Fruit fly (Drosophila melanogaster) whole organism, embryonic: ENCODE measurements around the gene inc.
A peak's percentile ranks its signal among the peaks of the same experiment; 100 is the strongest.

Experiments
- Asciz ChIP-seq: fragments of 200-800 bp; sonication (Bioruptor generic); optimal IDR thresholded peaks from 2 replicates; lab custom pipeline; 2017; ENCODE audit warnings: missing biosample characterization, mild to moderate bottlenecking, missing genetic modification characterization, missing genetic modification reagents
- Atf6 ChIP-seq: fragments of 200-800 bp; sonication (Bioruptor generic); IDR thresholded peaks from 2 replicates; pipeline ENCODE4 v1.3.6; 2022; ENCODE audit warnings: missing biosample characterization, missing genetic modification characterization
- B-H1 ChIP-seq: fragments of 200-800 bp; sonication (Bioruptor generic); IDR thresholded peaks from 3 replicates; pipeline ENCODE4 v1.3.6; 2022; ENCODE audit warnings: missing biosample characterization, missing genetic modification characterization
- BtbVII ChIP-seq: fragments of 200-800 bp; sonication (Bioruptor generic); optimal IDR thresholded peaks from 3 replicates; lab custom pipeline; 2017; ENCODE audit warnings: missing biosample characterization, mild to moderate bottlenecking, missing genetic modification characterization
- CG10209 ChIP-seq: fragments of 200-800 bp; sonication (Bioruptor generic); optimal IDR thresholded peaks from 3 replicates; lab custom pipeline; 2017; ENCODE audit warnings: missing biosample characterization, mild to moderate bottlenecking, missing genetic modification characterization, missing genetic modification reagents
- CG1024 ChIP-seq: fragments of 200-800 bp; sonication (Bioruptor generic); IDR thresholded peaks from 2 replicates; pipeline ENCODE4 v1.3.6; 2022; ENCODE audit warnings: missing biosample characterization, missing genetic modification characterization
- CG12236 ChIP-seq: fragments of 200-800 bp; sonication (Bioruptor generic); optimal IDR thresholded peaks from 2 replicates; lab custom pipeline; 2016; ENCODE audit warnings: missing biosample characterization, missing genetic modification characterization
- CG12391 ChIP-seq: fragments of 200-800 bp; sonication (Bioruptor generic); optimal IDR thresholded peaks from 3 replicates; lab custom pipeline; 2018; ENCODE audit warnings: missing biosample characterization, mild to moderate bottlenecking, missing genetic modification characterization, moderate library complexity
- CG12659 ChIP-seq: fragments of 200-800 bp; sonication (Bioruptor generic); optimal IDR thresholded peaks from 3 replicates; lab custom pipeline; 2017; ENCODE audit warnings: mild to moderate bottlenecking, missing biosample characterization, missing genetic modification reagents, missing genetic modification characterization
- CG14860 ChIP-seq: fragments of 200-800 bp; sonication (Bioruptor generic); IDR thresholded peaks from 3 replicates; pipeline ENCODE4 v1.3.6; 2022; ENCODE audit warnings: missing biosample characterization, missing genetic modification characterization; ENCODE audit not compliant: partially characterized antibody
- CG14965 ChIP-seq: fragments of 200-800 bp; sonication (Bioruptor generic); optimal IDR thresholded peaks from 2 replicates; lab custom pipeline; 2016; ENCODE audit warnings: missing biosample characterization, missing genetic modification characterization, borderline replicate concordance
- CG15601 ChIP-seq: fragments of 200-800 bp; sonication (Bioruptor generic); optimal IDR thresholded peaks from 3 replicates; lab custom pipeline; 2019; ENCODE audit warnings: missing biosample characterization, mild to moderate bottlenecking, missing genetic modification characterization, moderate library complexity
- CG18011 ChIP-seq: fragments of 200-800 bp; sonication (Bioruptor generic); optimal IDR thresholded peaks from 2 replicates; lab custom pipeline; 2017; ENCODE audit warnings: missing biosample characterization, missing genetic modification characterization, mild to moderate bottlenecking, moderate library complexity, missing genotype
- CG2129 ChIP-seq: fragments of 200-800 bp; sonication (Bioruptor generic); IDR thresholded peaks from 2 replicates; pipeline ENCODE4 v1.3.6; 2022; ENCODE audit warnings: missing biosample characterization, missing genetic modification characterization; ENCODE audit not compliant: partially characterized antibody
- CG2712 ChIP-seq: fragments of 200-800 bp; optimal IDR thresholded peaks from 3 replicates; lab custom pipeline; 2019; ENCODE audit warnings: missing biosample characterization, mild to moderate bottlenecking, missing genetic modification characterization, moderate library complexity
- CG32772 ChIP-seq: fragments of 200-800 bp; sonication (Bioruptor generic); IDR thresholded peaks from 2 replicates; pipeline ENCODE4 v1.3.6; 2022; ENCODE audit warnings: missing biosample characterization, missing genetic modification characterization
- CG33213 ChIP-seq: fragments of 200-800 bp; sonication (Bioruptor generic); optimal IDR thresholded peaks from 3 replicates; lab custom pipeline; 2016; ENCODE audit warnings: missing biosample characterization, missing genetic modification characterization
- CG42726 ChIP-seq: fragments of 200-800 bp; sonication (Bioruptor generic); IDR thresholded peaks from 2 replicates; pipeline ENCODE4 v1.3.6; 2022; ENCODE audit warnings: missing biosample characterization, missing genetic modification characterization; ENCODE audit not compliant: partially characterized antibody
- CrebB ChIP-seq: fragments of 200-800 bp; sonication (Bioruptor generic); optimal IDR thresholded peaks from 3 replicates; lab custom pipeline; 2018; ENCODE audit warnings: missing biosample characterization, mild to moderate bottlenecking, missing genetic modification characterization
- D19B ChIP-seq: fragments of 200-800 bp; sonication (Bioruptor generic); optimal IDR thresholded peaks from 2 replicates; lab custom pipeline; 2017; ENCODE audit warnings: missing biosample characterization, mild to moderate bottlenecking, missing genetic modification characterization
- Dip2 ChIP-seq: fragments of 200-800 bp; sonication (Bioruptor generic); IDR thresholded peaks from 2 replicates; pipeline ENCODE4 v1.3.6; 2022; ENCODE audit warnings: missing biosample characterization, missing genetic modification characterization
- Fer2 ChIP-seq: fragments of 200-800 bp; sonication (Bioruptor generic); optimal IDR thresholded peaks from 2 replicates; lab custom pipeline; 2018; ENCODE audit warnings: missing biosample characterization, mild to moderate bottlenecking, missing genetic modification characterization, moderate library complexity
- Opbp ChIP-seq: fragments of 200-800 bp; sonication (Bioruptor generic); IDR thresholded peaks from 3 replicates; pipeline ENCODE4 v1.3.6; 2022; ENCODE audit warnings: missing biosample characterization, missing genetic modification characterization; ENCODE audit not compliant: partially characterized antibody
- PHDP ChIP-seq: fragments of 200-800 bp; sonication (Bioruptor generic); optimal IDR thresholded peaks from 3 replicates; lab custom pipeline; 2018; ENCODE audit warnings: missing biosample characterization, mild to moderate bottlenecking, missing genetic modification characterization, moderate library complexity
- Spps ChIP-seq: fragments of 200-800 bp; sonication (Bioruptor generic); optimal IDR thresholded peaks from 2 replicates; lab custom pipeline; 2018; ENCODE audit warnings: missing biosample characterization, mild to moderate bottlenecking, missing genetic modification characterization
- Xrp1 ChIP-seq: fragments of 200-800 bp; sonication (Bioruptor generic); IDR thresholded peaks from 2 replicates; pipeline ENCODE4 v1.3.6; 2022; ENCODE audit warnings: missing biosample characterization, missing genetic modification characterization
- aop ChIP-seq: fragments of 200-800 bp; sonication (Bioruptor generic); IDR thresholded peaks from 2 replicates; pipeline ENCODE4 v1.3.6; 2022; ENCODE audit warnings: missing biosample characterization, missing genetic modification characterization
- bab2 ChIP-seq: fragments of 200-800 bp; sonication (Bioruptor generic); optimal IDR thresholded peaks from 2 replicates; lab custom pipeline; 2016; ENCODE audit warnings: missing biosample characterization, missing genetic modification characterization
- bsh ChIP-seq, 2 experiments: fragments of 200-800 bp; sonication (Bioruptor generic); optimal IDR thresholded peaks; 2 replicates each; lab custom pipeline; 2017 to 2018; ENCODE audit warnings: mild to moderate bottlenecking in 2 of 2, missing biosample characterization in 2 of 2, missing genetic modification characterization in 2 of 2, moderate library complexity in 1 of 2
- chn ChIP-seq: fragments of 200-800 bp; sonication (Bioruptor generic); optimal IDR thresholded peaks from 2 replicates; lab custom pipeline; 2016; ENCODE audit warnings: missing biosample characterization, missing genetic modification characterization
- emc ChIP-seq: fragments of 200-800 bp; sonication (Bioruptor generic); optimal IDR thresholded peaks from 2 replicates; lab custom pipeline; 2016; ENCODE audit warnings: missing biosample characterization, missing genetic modification characterization
- gfzf ChIP-seq: fragments of 200-800 bp; sonication (Bioruptor generic); optimal IDR thresholded peaks from 2 replicates; lab custom pipeline; 2016; ENCODE audit warnings: missing biosample characterization, mild to moderate bottlenecking, missing genetic modification characterization, moderate library complexity
- h ChIP-seq: fragments of >200 bp; optimal IDR thresholded peaks from 2 replicates; lab custom pipeline; 2017
- ham ChIP-seq: fragments of 200-800 bp; sonication (Bioruptor generic); IDR thresholded peaks from 2 replicates; pipeline ENCODE4 v1.3.6; 2022; ENCODE audit warnings: missing biosample characterization, missing genetic modification characterization
- hb ChIP-seq: fragments of 200-800 bp; sonication (Bioruptor generic); IDR thresholded peaks from 3 replicates; pipeline ENCODE4 v1.3.6; 2022; ENCODE audit warnings: missing biosample characterization, missing genetic modification characterization; ENCODE audit not compliant: partially characterized antibody
- hth ChIP-seq: fragments of >200 bp; optimal IDR thresholded peaks from 2 replicates; lab custom pipeline; 2017; ENCODE audit warnings: inconsistent platforms
- lov ChIP-seq, 2 experiments: fragments of 200-800 bp in 1 of 2; fragments of >200 bp in 1 of 2; sonication (Bioruptor generic) in 1 of 2; IDR thresholded peaks in 1 of 2; optimal IDR thresholded peaks in 1 of 2; 2 replicates in 1 of 2; 3 replicates in 1 of 2; pipeline versions ENCODE4 v1.3.6 to Lab custom; 2017 to 2022; ENCODE audit warnings: missing biosample characterization in 1 of 2, missing genetic modification characterization in 1 of 2
- nau ChIP-seq: fragments of 200-800 bp; sonication (Bioruptor generic); optimal IDR thresholded peaks from 3 replicates; lab custom pipeline; 2017; ENCODE audit warnings: missing biosample characterization, mild to moderate bottlenecking, missing genetic modification characterization, missing genetic modification reagents
- pan ChIP-seq, 4 experiments: fragments of >200 bp in 3 of 4; fragments of 200-800 bp in 1 of 4; sonication (Bioruptor generic) in 1 of 4; optimal IDR thresholded peaks in 3 of 4; IDR thresholded peaks in 1 of 4; 2 replicates each; pipeline versions ENCODE4 v1.3.6 to Lab custom; 2017 to 2022; ENCODE audit warnings: missing biosample characterization in 2 of 4, missing genetic modification characterization in 2 of 4, mixed read lengths in 1 of 4
- pho ChIP-seq: fragments of 200-800 bp; sonication (Bioruptor generic); optimal IDR thresholded peaks from 2 replicates; lab custom pipeline; 2016; ENCODE audit warnings: missing biosample characterization, missing genetic modification characterization
- pnt ChIP-seq: fragments of 200-800 bp; sonication (Bioruptor generic); optimal IDR thresholded peaks from 3 replicates; lab custom pipeline; 2016; ENCODE audit warnings: missing biosample characterization, missing genetic modification characterization
- psq ChIP-seq: fragments of 200-800 bp; sonication (Bioruptor generic); optimal IDR thresholded peaks from 2 replicates; lab custom pipeline; 2017; ENCODE audit warnings: missing biosample characterization, missing genetic modification characterization
- row ChIP-seq: fragments of 200-800 bp; sonication (Bioruptor generic); IDR thresholded peaks from 3 replicates; pipeline ENCODE4 v1.3.6; 2022; ENCODE audit warnings: missing biosample characterization, missing genetic modification characterization
- scrt ChIP-seq: fragments of 200-800 bp; sonication (Bioruptor generic); optimal IDR thresholded peaks from 2 replicates; lab custom pipeline; 2018; ENCODE audit warnings: missing biosample characterization, mild to moderate bottlenecking, missing genetic modification characterization, moderate library complexity
- sens ChIP-seq: fragments of 200-800 bp; sonication (Bioruptor generic); peaks from one replicate; lab custom pipeline; 2016; ENCODE audit warnings: missing biosample characterization, missing genetic modification characterization
- shn ChIP-seq: fragments of 200-800 bp; sonication (Bioruptor generic); optimal IDR thresholded peaks from 3 replicates; lab custom pipeline; 2016; ENCODE audit warnings: missing biosample characterization, missing genetic modification characterization
- sob ChIP-seq: fragments of 200-800 bp; sonication (Bioruptor generic); IDR thresholded peaks from 2 replicates; pipeline ENCODE4 v1.3.6; 2022; ENCODE audit warnings: missing biosample characterization, missing genetic modification characterization
- sqz ChIP-seq: fragments of 200-800 bp; sonication (Bioruptor generic); optimal IDR thresholded peaks from 3 replicates; lab custom pipeline; 2018; ENCODE audit warnings: missing biosample characterization, mild to moderate bottlenecking, missing genetic modification characterization
- tin ChIP-seq: fragments of 200-800 bp; sonication (Bioruptor generic); optimal IDR thresholded peaks from 3 replicates; lab custom pipeline; 2016; ENCODE audit warnings: missing biosample characterization, missing genetic modification characterization

Gene inc

DNA sequence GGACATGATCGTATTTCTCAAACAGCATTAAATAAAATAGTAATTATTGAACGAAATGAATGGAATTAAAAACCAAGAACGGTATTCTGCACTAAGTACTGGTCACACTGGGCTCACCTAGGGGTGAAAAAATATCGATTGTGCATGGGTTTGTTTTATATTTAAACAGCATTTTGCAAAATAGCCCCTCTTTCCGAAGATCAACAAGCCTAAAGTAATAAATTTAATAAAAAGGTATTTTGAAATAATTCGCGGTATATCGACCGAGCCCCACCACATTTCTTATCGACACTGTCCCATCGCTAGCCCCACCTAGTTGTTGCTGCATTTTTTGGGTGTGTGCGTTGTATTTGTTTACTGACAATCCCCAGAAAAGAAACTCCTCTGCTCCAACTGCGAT lies 12.7 kb upstream of the inc start, which contains the start of gene pck (continued):
- TF ChIP-seq Fer2, result no peak
- TF ChIP-seq CG2129 (GFP tag; lab: Robert Waterston, UW), result no peak
- peak; percentile 44 for TF ChIP-seq shn (GFP tag; lab: Kevin White, UChicago)
- TF ChIP-seq chn, result peak; percentile 83
- TF ChIP-seq CG2712 (tag; lab: Kevin White, UChicago), result peak; percentile 70
- TF ChIP-seq CG32772 (GFP tag; lab: Robert Waterston, UW), result peak; percentile 43; the same call in 1 of the 2 replicates
- TF ChIP-seq psq (GFP tag; lab: Kevin White, UChicago), result peak; percentile 23
- no peak for TF ChIP-seq pan (optimal IDR thresholded peaks at IDR 0.05; lab: Kevin White, UChicago)
- peak in 1 of 2 experiments; percentile 70 for TF ChIP-seq pan (GFP tag; optimal IDR thresholded peaks at IDR 0.05 in 1 of 2, IDR thresholded peaks at IDR 0.05 in 1 of 2)
- TF ChIP-seq gfzf (GFP tag; lab: Kevin White, UChicago), result peak; percentile 63
- peak; percentile 54; the same call in 1 of the 3 replicates for TF ChIP-seq B-H1 (GFP tag; lab: Robert Waterston, UW)
- peak; percentile 56 for TF ChIP-seq CG1024 (GFP tag; lab: Robert Waterston, UW)
- TF ChIP-seq pnt (GFP tag; lab: Kevin White, UChicago), result peak; percentile 60
- peak; percentile 52 for TF ChIP-seq CG33213 (GFP tag; lab: Kevin White, UChicago)
- peak; percentile 74 for TF ChIP-seq row (GFP tag; lab: Robert Waterston, UW)
- no peak for TF ChIP-seq CG42726 (GFP tag; lab: Robert Waterston, UW)
- TF ChIP-seq CG12236 (GFP tag; lab: Kevin White, UChicago), result peak; percentile 45
- TF ChIP-seq sens, result peak; percentile 97
- TF ChIP-seq Atf6 (GFP tag; lab: Robert Waterston, UW), result peak; percentile 52; the same call in 1 of the 2 replicates
- TF ChIP-seq Xrp1 (GFP tag; lab: Robert Waterston, UW), result peak; percentile 82
- TF ChIP-seq tin, result peak; percentile 80
- TF ChIP-seq PHDP (tag; lab: Kevin White, UChicago), result peak; percentile 40
- no peak for TF ChIP-seq sqz (GFP tag; lab: Kevin White, UChicago)
- TF ChIP-seq h, result no peak
- peak; percentile 78 for TF ChIP-seq CG12391 (tag; lab: Kevin White, UChicago)
- TF ChIP-seq BtbVII (GFP tag; lab: Kevin White, UChicago), result no peak
- TF ChIP-seq pho (GFP tag; lab: Kevin White, UChicago), result peak; percentile 68
- TF ChIP-seq hb (GFP tag; lab: Robert Waterston, UW), result no peak
- no peak for TF ChIP-seq aop (GFP tag; lab: Robert Waterston, UW)
- no peak for TF ChIP-seq lov (optimal IDR thresholded peaks at IDR 0.05; lab: Kevin White, UChicago)
- TF ChIP-seq lov (GFP tag; IDR thresholded peaks at IDR 0.05; lab: Robert Waterston, UW), result peak; percentile 75; the same call in 1 of the 3 replicates
- peak; percentile 51 for TF ChIP-seq CG15601 (tag; lab: Kevin White, UChicago)
- no peak for TF ChIP-seq Asciz (GFP tag; lab: Kevin White, UChicago)
- TF ChIP-seq CG14860 (GFP tag; lab: Robert Waterston, UW), result peak; percentile 24; the same call in 1 of the 3 replicates
- no peak for TF ChIP-seq ham (GFP tag; lab: Robert Waterston, UW)
- TF ChIP-seq sob (GFP tag; lab: Robert Waterston, UW), result peak; percentile 63; the same call in 1 of the 2 replicates
- peak; percentile 67 for TF ChIP-seq CG12659 (GFP tag; lab: Kevin White, UChicago)
- no peak for TF ChIP-seq D19B (GFP tag; lab: Kevin White, UChicago)
- no peak for TF ChIP-seq emc (GFP tag; lab: Kevin White, UChicago)
- peak; percentile 61 for TF ChIP-seq bab2
- TF ChIP-seq Opbp (GFP tag; lab: Robert Waterston, UW), result 0 out of 3 replicates have a peak, but pooled peaks have one; percentile 40
- TF ChIP-seq CG10209 (GFP tag; lab: Kevin White, UChicago), result peak; percentile 37
- TF ChIP-seq bsh (GFP tag; optimal IDR thresholded peaks at IDR 0.05; lab: Kevin White, UChicago), result peak in 1 of 2 experiments; percentile 76
- peak; percentile 56 for TF ChIP-seq CG18011 (GFP tag; lab: Kevin White, UChicago)
- TF ChIP-seq CG14965 (GFP tag; lab: Kevin White, UChicago), result no peak
- no peak for TF ChIP-seq scrt (GFP tag; lab: Kevin White, UChicago)
- no peak for TF ChIP-seq nau (GFP tag; lab: Kevin White, UChicago)
- peak; percentile 31 for TF ChIP-seq Spps
- no peak for TF ChIP-seq CrebB (tag; lab: Kevin White, UChicago)
- no peak for TF ChIP-seq Dip2 (GFP tag; lab: Robert Waterston, UW)
- no peak for TF ChIP-seq hth (lab: Kevin White, UChicago)
